Fruit fly (Drosophila melanogaster): ENCODE measurements around the gene CG14000.

DNA sequence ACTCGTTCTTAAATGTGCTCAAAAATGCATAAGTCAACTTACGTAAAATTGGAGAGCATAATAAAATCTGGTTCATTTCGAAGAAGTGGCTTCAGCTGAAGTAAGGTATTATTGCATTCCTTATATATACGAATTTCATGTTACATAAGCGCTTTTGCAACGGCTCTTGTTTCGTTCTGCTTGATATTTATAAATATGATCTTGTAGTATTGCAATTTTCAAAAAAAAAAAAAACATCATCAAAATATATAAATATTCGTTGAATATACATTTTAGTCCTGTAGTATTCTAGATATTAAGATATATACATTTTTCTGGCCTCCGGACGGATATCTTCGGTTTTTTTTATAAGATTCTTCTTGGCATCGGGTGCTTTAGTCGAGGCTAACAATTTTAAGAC lies 16.3 kb downstream of the CG14000 start, which contains the start of gene Acp26Aa:
- TF ChIP-seq CTCF (optimal IDR thresholded peaks at IDR 0.05), result no peak
- TF ChIP-seq CG8478 (optimal IDR thresholded peaks at IDR 0.05), result no peak

Measured in S2 (cell line).